Worm (Caenorhabditis elegans): Measurements from ENCODE around the gene Y43F8B.19.

DNA sequence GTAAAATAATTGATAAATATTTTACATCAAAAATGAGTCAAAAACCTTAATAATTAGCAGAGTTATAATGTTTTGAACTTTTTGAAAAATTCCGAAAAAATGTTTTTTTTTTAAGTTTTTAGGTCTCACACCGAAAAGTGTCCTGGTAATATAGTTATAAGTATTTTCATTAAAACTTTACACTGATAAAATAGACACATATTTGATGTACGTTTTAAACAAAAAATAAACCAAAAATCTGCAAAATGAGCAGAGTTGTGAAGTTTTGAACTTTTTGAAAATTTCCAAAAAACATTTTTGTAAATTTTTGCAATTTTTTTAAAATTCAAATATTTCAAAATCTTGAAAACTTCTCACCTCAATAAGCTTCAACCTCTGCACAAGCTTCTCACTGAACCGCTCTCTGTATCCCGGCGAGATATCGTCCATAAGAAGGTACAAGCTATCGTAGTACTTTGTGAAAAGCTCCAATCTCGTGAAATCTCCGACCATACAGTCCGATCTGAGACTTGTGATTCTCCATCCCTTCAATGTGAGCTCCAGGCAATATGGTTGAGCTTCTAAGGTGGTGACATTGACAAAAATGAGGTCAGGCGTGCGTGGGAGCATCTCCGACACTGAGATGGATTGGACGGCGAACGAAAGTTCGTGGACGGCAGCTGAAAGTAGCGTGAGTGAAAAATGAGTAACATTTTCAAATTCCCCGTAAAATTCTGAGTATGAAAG, 8.7 kb upstream of the Y43F8B.19 start:
- no peak for TF ChIP-seq atf-7 (tag; optimal IDR thresholded peaks at IDR 0.05)
- no peak for TF ChIP-seq pha-4 (tag; optimal IDR thresholded peaks at IDR 0.05)
- TF ChIP-seq attf-5 (GFP tag; optimal IDR thresholded peaks at IDR 0.05) = no peak
- TF ChIP-seq attf-6 (GFP tag; IDR thresholded peaks at IDR 0.05) = no peak
- TF ChIP-seq nhr-179 (tag; optimal IDR thresholded peaks at IDR 0.05) = no peak
- peak; percentile 73 for TF ChIP-seq ama-1 (optimal IDR thresholded peaks at IDR 0.05)
- no peak for TF ChIP-seq ama-1 (GFP tag; optimal IDR thresholded peaks at IDR 0.05)
- no peak for TF ChIP-seq egrh-3 (GFP tag; IDR thresholded peaks at IDR 0.05)
- no peak for TF ChIP-seq F39B2.1 (GFP tag; IDR thresholded peaks at IDR 0.05)
- TF ChIP-seq snpc-1.3 (tag; optimal IDR thresholded peaks at IDR 0.05; ENCODE audit: insufficient read depth) = no peak
- no peak for TF ChIP-seq ztf-25 (GFP tag; IDR thresholded peaks at IDR 0.05)
- TF ChIP-seq lsy-27 (tag; optimal IDR thresholded peaks at IDR 0.05; ENCODE audit: borderline replicate concordance, insufficient read depth) = no peak
- TF ChIP-seq rec-8 (tag; optimal IDR thresholded peaks at IDR 0.05) = no peak
- TF ChIP-seq ZK185.1 (tag; optimal IDR thresholded peaks at IDR 0.05; ENCODE audit: poor library complexity, severe bottlenecking) = no peak

All from whole organism, young adult.